Fruit fly (Drosophila melanogaster) whole organism, embryonic: ENCODE results near the gene Jon25Bi.

Experiments used
- Adf1 ChIP-seq: fragments of 200-800 bp; sonication (Bioruptor generic); IDR thresholded peaks from 2 replicates; pipeline ENCODE4 v1.3.6; 2022; ENCODE audit warnings: missing biosample characterization, missing genetic modification characterization
- Antp ChIP-seq: fragments of 200-800 bp; sonication (Bioruptor generic); optimal IDR thresholded peaks from 3 replicates; lab custom pipeline; 2016; ENCODE audit warnings: missing biosample characterization, missing genetic modification characterization
- Atf3 ChIP-seq: fragments of 200-800 bp; sonication (Bioruptor generic); optimal IDR thresholded peaks from 3 replicates; lab custom pipeline; 2016; ENCODE audit warnings: missing biosample characterization, missing genetic modification characterization
- B-H2 ChIP-seq: fragments of 200-800 bp; sonication (Bioruptor generic); optimal IDR thresholded peaks from 2 replicates; lab custom pipeline; 2018; ENCODE audit warnings: missing biosample characterization, mild to moderate bottlenecking, missing genetic modification characterization
- CG10147 ChIP-seq: fragments of 200-800 bp; sonication (Bioruptor generic); optimal IDR thresholded peaks from 2 replicates; lab custom pipeline; 2019; ENCODE audit warnings: missing biosample characterization, mild to moderate bottlenecking, missing genetic modification characterization, moderate library complexity
- CG11504 ChIP-seq: fragments of 200-800 bp; sonication (Bioruptor generic); optimal IDR thresholded peaks from 3 replicates; lab custom pipeline; 2019; ENCODE audit warnings: missing biosample characterization, mild to moderate bottlenecking, missing genetic modification characterization, moderate library complexity
- CG11695 ChIP-seq: fragments of 200-800 bp; sonication (Bioruptor generic); IDR thresholded peaks from 3 replicates; pipeline ENCODE4 v1.3.6; 2022; ENCODE audit warnings: missing biosample characterization, missing genetic modification characterization
- CG11696 ChIP-seq: fragments of 200-800 bp; sonication (Bioruptor generic); IDR thresholded peaks from 2 replicates; pipeline ENCODE4 v1.3.6; 2022; ENCODE audit warnings: missing biosample characterization, missing genetic modification characterization
- CG1233 ChIP-seq: fragments of 200-800 bp; sonication (Bioruptor generic); optimal IDR thresholded peaks from 4 replicates; lab custom pipeline; 2018; ENCODE audit warnings: missing biosample characterization, mild to moderate bottlenecking, missing genetic modification characterization
- CG12391 ChIP-seq: fragments of 200-800 bp; sonication (Bioruptor generic); optimal IDR thresholded peaks from 3 replicates; lab custom pipeline; 2018; ENCODE audit warnings: missing biosample characterization, mild to moderate bottlenecking, missing genetic modification characterization, moderate library complexity
- CG15011 ChIP-seq: fragments of 200-800 bp; sonication (Bioruptor generic); optimal IDR thresholded peaks from 3 replicates; lab custom pipeline; 2018; ENCODE audit warnings: missing biosample characterization, mild to moderate bottlenecking, missing genetic modification characterization
- CG1529 ChIP-seq: fragments of 200-800 bp; sonication (Bioruptor generic); optimal IDR thresholded peaks from 3 replicates; lab custom pipeline; 2018; ENCODE audit warnings: missing biosample characterization, missing genetic modification characterization
- CG1647 ChIP-seq: fragments of 200-800 bp; sonication (Bioruptor generic); optimal IDR thresholded peaks from 3 replicates; lab custom pipeline; 2016; ENCODE audit warnings: missing biosample characterization, missing genetic modification characterization
- CG16815 ChIP-seq: fragments of 200-800 bp; sonication (Bioruptor generic); optimal IDR thresholded peaks from 3 replicates; lab custom pipeline; 2017; ENCODE audit warnings: missing biosample characterization, mild to moderate bottlenecking, missing genetic modification characterization
- CG17361 ChIP-seq: fragments of 200-800 bp; sonication (Bioruptor generic); IDR thresholded peaks from 3 replicates; pipeline ENCODE4 v1.3.6; 2022; ENCODE audit warnings: missing biosample characterization, missing genetic modification characterization
- CG17568 ChIP-seq: fragments of 200-800 bp; sonication (Bioruptor generic); optimal IDR thresholded peaks from 2 replicates; lab custom pipeline; 2018; ENCODE audit warnings: missing biosample characterization, mild to moderate bottlenecking, missing genetic modification characterization, moderate library complexity
- CG30020 ChIP-seq: fragments of 200-800 bp; optimal IDR thresholded peaks from 2 replicates; lab custom pipeline; 2019; ENCODE audit warnings: missing biosample characterization, mild to moderate bottlenecking, missing genetic modification characterization, moderate library complexity
- CG31441 ChIP-seq: fragments of 200-800 bp; sonication (Bioruptor generic); IDR thresholded peaks from 2 replicates; pipeline ENCODE4 v1.3.6; 2022; ENCODE audit warnings: missing biosample characterization, missing genetic modification characterization
- CG7556 ChIP-seq: fragments of 200-800 bp; sonication (Bioruptor generic); optimal IDR thresholded peaks from 2 replicates; lab custom pipeline; 2017; ENCODE audit warnings: missing biosample characterization, mild to moderate bottlenecking, missing genetic modification characterization
- CG8359 ChIP-seq: fragments of 200-800 bp; sonication (Bioruptor generic); optimal IDR thresholded peaks from 2 replicates; lab custom pipeline; 2017; ENCODE audit warnings: missing biosample characterization, mild to moderate bottlenecking, missing genetic modification characterization, borderline replicate concordance
- CG8478 ChIP-seq: fragments of >200 bp; optimal IDR thresholded peaks from 2 replicates; lab custom pipeline; 2018
- CG8924 ChIP-seq: fragments of 200-800 bp; optimal IDR thresholded peaks from 3 replicates; lab custom pipeline; 2019; ENCODE audit warnings: missing biosample characterization, mild to moderate bottlenecking, missing genetic modification characterization, moderate library complexity
- CG8944 ChIP-seq: fragments of 200-800 bp; sonication (Bioruptor generic); optimal IDR thresholded peaks from 3 replicates; lab custom pipeline; 2016; ENCODE audit warnings: missing biosample characterization, missing genetic modification characterization
- D19A ChIP-seq: fragments of 200-800 bp; optimal IDR thresholded peaks from 3 replicates; lab custom pipeline; 2019; ENCODE audit warnings: missing biosample characterization, mild to moderate bottlenecking, missing genetic modification characterization, moderate library complexity
- Deaf1 ChIP-seq: fragments of 200-800 bp; optimal IDR thresholded peaks from 3 replicates; lab custom pipeline; 2019; ENCODE audit warnings: missing biosample characterization, mild to moderate bottlenecking, missing genetic modification characterization, moderate library complexity
- E2f1 ChIP-seq: fragments of 200-800 bp; sonication (Bioruptor generic); IDR thresholded peaks from 2 replicates; pipeline ENCODE4 v1.3.6; 2022; ENCODE audit warnings: missing biosample characterization, missing genetic modification characterization
- Ets65A ChIP-seq: fragments of 200-800 bp; sonication (Bioruptor generic); peaks from one replicate; lab custom pipeline; 2016; ENCODE audit warnings: missing biosample characterization, missing genetic modification characterization
- Fer3 ChIP-seq: fragments of 200-800 bp; sonication (Bioruptor generic); optimal IDR thresholded peaks from 2 replicates; lab custom pipeline; 2018; ENCODE audit warnings: missing biosample characterization, mild to moderate bottlenecking, missing genetic modification characterization, moderate library complexity
- Gug ChIP-seq: fragments of 200-800 bp; sonication (Bioruptor generic); IDR thresholded peaks from 4 replicates; pipeline ENCODE4 v1.3.6; 2022; ENCODE audit warnings: missing biosample characterization, missing genetic modification characterization
- HmgD ChIP-seq: fragments of 200-800 bp; sonication (Bioruptor generic); optimal IDR thresholded peaks from 3 replicates; lab custom pipeline; 2016; ENCODE audit warnings: missing biosample characterization, missing genetic modification characterization
- Mad ChIP-seq: fragments of 200-800 bp; sonication (Bioruptor generic); optimal IDR thresholded peaks from 2 replicates; lab custom pipeline; 2016; ENCODE audit warnings: missing biosample characterization, missing genetic modification characterization
- Max ChIP-seq: fragments of 200-800 bp; sonication (Bioruptor generic); optimal IDR thresholded peaks from 2 replicates; lab custom pipeline; 2016; ENCODE audit warnings: missing biosample characterization, mild to moderate bottlenecking, missing genetic modification characterization
- PHDP ChIP-seq: fragments of 200-800 bp; sonication (Bioruptor generic); optimal IDR thresholded peaks from 3 replicates; lab custom pipeline; 2018; ENCODE audit warnings: missing biosample characterization, mild to moderate bottlenecking, missing genetic modification characterization, moderate library complexity
- Xrp1 ChIP-seq: fragments of 200-800 bp; sonication (Bioruptor generic); IDR thresholded peaks from 2 replicates; pipeline ENCODE4 v1.3.6; 2022; ENCODE audit warnings: missing biosample characterization, missing genetic modification characterization
- ara ChIP-seq: fragments of 200-800 bp; sonication (Bioruptor generic); IDR thresholded peaks from 2 replicates; pipeline ENCODE4 v1.3.6; 2022; ENCODE audit warnings: missing biosample characterization, missing genetic modification characterization
- ase ChIP-seq: fragments of 200-800 bp; sonication (Bioruptor generic); IDR thresholded peaks from 3 replicates; pipeline ENCODE4 v1.3.6; 2022; ENCODE audit warnings: missing biosample characterization, missing genetic modification characterization
- bab2 ChIP-seq: fragments of 200-800 bp; sonication (Bioruptor generic); optimal IDR thresholded peaks from 2 replicates; lab custom pipeline; 2016; ENCODE audit warnings: missing biosample characterization, missing genetic modification characterization
- bcd ChIP-seq: fragments of 200-800 bp; sonication (Bioruptor generic); optimal IDR thresholded peaks from 2 replicates; lab custom pipeline; 2017; ENCODE audit warnings: missing biosample characterization, mild to moderate bottlenecking, missing genetic modification characterization
- bsh ChIP-seq, 2 experiments: fragments of 200-800 bp; sonication (Bioruptor generic); optimal IDR thresholded peaks; 2 replicates each; lab custom pipeline; 2017 to 2018; ENCODE audit warnings: mild to moderate bottlenecking in 2 of 2, missing biosample characterization in 2 of 2, missing genetic modification characterization in 2 of 2, moderate library complexity in 1 of 2
- caup ChIP-seq: fragments of 200-800 bp; sonication (Bioruptor generic); optimal IDR thresholded peaks from 3 replicates; lab custom pipeline; 2017; ENCODE audit warnings: missing biosample characterization, mild to moderate bottlenecking, missing genetic modification characterization, moderate library complexity; ENCODE audit not compliant: severe bottlenecking
- dati ChIP-seq: fragments of 200-800 bp; sonication (Bioruptor generic); IDR thresholded peaks from 2 replicates; pipeline ENCODE4 v1.3.6; 2022; ENCODE audit warnings: missing biosample characterization, missing genetic modification characterization
- dmrt99B ChIP-seq: fragments of 200-800 bp; sonication (Bioruptor generic); optimal IDR thresholded peaks from 2 replicates; lab custom pipeline; 2018; ENCODE audit warnings: missing biosample characterization, mild to moderate bottlenecking, missing genetic modification characterization, moderate library complexity
- hbn ChIP-seq: fragments of 200-800 bp; sonication (Bioruptor generic); IDR thresholded peaks from 2 replicates; pipeline ENCODE4 v1.3.6; 2022; ENCODE audit warnings: missing biosample characterization, missing genetic modification characterization; ENCODE audit not compliant: partially characterized antibody
- ind ChIP-seq: fragments of 200-800 bp; sonication (Bioruptor generic); optimal IDR thresholded peaks from 3 replicates; lab custom pipeline; 2016; ENCODE audit warnings: missing biosample characterization, missing genetic modification characterization
- so ChIP-seq: fragments of 200-800 bp; sonication (Bioruptor generic); IDR thresholded peaks from 3 replicates; pipeline ENCODE4 v1.3.6; 2022; ENCODE audit warnings: missing biosample characterization, missing genetic modification characterization
- sqz ChIP-seq: fragments of 200-800 bp; sonication (Bioruptor generic); optimal IDR thresholded peaks from 3 replicates; lab custom pipeline; 2018; ENCODE audit warnings: missing biosample characterization, mild to moderate bottlenecking, missing genetic modification characterization
- sr ChIP-seq: fragments of 200-800 bp; sonication (Bioruptor generic); IDR thresholded peaks from 3 replicates; pipeline ENCODE4 v1.3.6; 2022; ENCODE audit warnings: missing biosample characterization, missing genetic modification characterization
- stwl ChIP-seq: fragments of 200-800 bp; sonication (Bioruptor generic); optimal IDR thresholded peaks from 3 replicates; lab custom pipeline; 2018; ENCODE audit warnings: missing biosample characterization, mild to moderate bottlenecking, missing genetic modification characterization, moderate library complexity
- tap ChIP-seq: fragments of 200-800 bp; optimal IDR thresholded peaks from 3 replicates; lab custom pipeline; 2019; ENCODE audit warnings: missing biosample characterization, mild to moderate bottlenecking, missing genetic modification characterization, moderate library complexity
- tgo ChIP-seq: fragments of 200-800 bp; sonication (Bioruptor generic); IDR thresholded peaks from 3 replicates; pipeline ENCODE4 v1.3.6; 2022; ENCODE audit warnings: missing biosample characterization, missing genetic modification characterization
- tll ChIP-seq, 2 experiments: fragments of 200-800 bp in 1 of 2; fragments of >200 bp in 1 of 2; sonication (Bioruptor generic) in 1 of 2; optimal IDR thresholded peaks; 2 replicates each; lab custom pipeline; 2017 to 2019; ENCODE audit warnings: missing biosample characterization in 2 of 2, missing genetic modification characterization in 2 of 2, mild to moderate bottlenecking in 1 of 2, moderate library complexity in 1 of 2

Jon25Bi gene

dm6 chr2L:4907986-4908385 lies 47.0 kb downstream of the Jon25Bi start (continued):
- TF ChIP-seq PHDP (tag; lab: Kevin White, UChicago) (peak; percentile 87), Atf3 (GFP tag; lab: Kevin White, UChicago) (no peak), ind (GFP tag; lab: Kevin White, UChicago) (peak; percentile 54), CG10147 (GFP tag; lab: Kevin White, UChicago) (peak; percentile 49), CG8924 (tag; lab: Kevin White, UChicago) (peak; percentile 79), ase (GFP tag; lab: Robert Waterston, UW) (peak; percentile 75; the same call in 2 of the 3 replicates), CG1529 (GFP tag; lab: Kevin White, UChicago) (peak; percentile 68), CG7556 (GFP tag; lab: Kevin White, UChicago) (peak; percentile 75), CG8359 (GFP tag; lab: Kevin White, UChicago) (peak; percentile 20), tap (tag; lab: Kevin White, UChicago) (peak; percentile 80), Gug (GFP tag; lab: Robert Waterston, UW) (no peak), CG30020 (tag; lab: Kevin White, UChicago) (peak; percentile 8), hbn (no peak), sr (GFP tag; lab: Robert Waterston, UW) (no peak), Antp (GFP tag; lab: Kevin White, UChicago) (no peak), CG15011 (GFP tag; lab: Kevin White, UChicago) (peak; percentile 30), tll (GFP tag; optimal IDR thresholded peaks at IDR 0.05; lab: Kevin White, UChicago) (no peak), CG1233 (GFP tag; lab: Kevin White, UChicago) (peak; percentile 58), CG11695 (peak; percentile 74; the same call in 1 of the 3 replicates), Fer3 (tag; lab: Kevin White, UChicago) (peak; percentile 74), bsh (GFP tag; optimal IDR thresholded peaks at IDR 0.05; lab: Kevin White, UChicago) (peak in 1 of 2 experiments; percentile 73), CG12391 (tag; lab: Kevin White, UChicago) (peak; percentile 83), tgo (GFP tag; lab: Robert Waterston, UW) (peak; percentile 77; the same call in 2 of the 3 replicates), CG16815 (GFP tag; lab: Kevin White, UChicago) (no peak), CG11696 (GFP tag; lab: Robert Waterston, UW) (peak; percentile 24; the same call in 1 of the 2 replicates), CG8944 (GFP tag; lab: Kevin White, UChicago) (no peak), Max (GFP tag; lab: Kevin White, UChicago) (peak; percentile 54), E2f1 (GFP tag; lab: Robert Waterston, UW) (peak; percentile 61), dmrt99B (tag; lab: Kevin White, UChicago) (peak; percentile 93), sqz (GFP tag; lab: Kevin White, UChicago) (peak; percentile 64), Adf1 (GFP tag; lab: Robert Waterston, UW) (no peak), ara (no peak; the same call in 1 of the 2 replicates), Mad (GFP tag; lab: Kevin White, UChicago) (peak; percentile 28), CG1647 (no peak), Deaf1 (tag; lab: Kevin White, UChicago) (peak; percentile 24), so (GFP tag; lab: Robert Waterston, UW) (peak; percentile 74; the same call in 2 of the 3 replicates), stwl (tag; lab: Kevin White, UChicago) (no peak), Ets65A (GFP tag; lab: Kevin White, UChicago) (peak; percentile 65), B-H2 (no peak), CG17568 (peak; percentile 74), bcd (peak; percentile 31), D19A (tag; lab: Kevin White, UChicago) (peak; percentile 58), CG17361 (GFP tag; lab: Robert Waterston, UW) (peak; percentile 80), bab2 (GFP tag; lab: Kevin White, UChicago) (peak; percentile 14), Xrp1 (GFP tag; lab: Robert Waterston, UW) (peak; percentile 72), CG11504 (tag; lab: Kevin White, UChicago) (peak; percentile 89), HmgD (GFP tag; lab: Kevin White, UChicago) (no peak), caup (GFP tag; lab: Kevin White, UChicago) (peak; percentile 5), CG8478 (no peak), CG31441 (GFP tag; lab: Robert Waterston, UW) (peak; percentile 93), dati (GFP tag; lab: Robert Waterston, UW) (no peak)
